Worm (Caenorhabditis elegans): Measurements from ENCODE around the gene str-33.

The str-33 gene

DNA sequence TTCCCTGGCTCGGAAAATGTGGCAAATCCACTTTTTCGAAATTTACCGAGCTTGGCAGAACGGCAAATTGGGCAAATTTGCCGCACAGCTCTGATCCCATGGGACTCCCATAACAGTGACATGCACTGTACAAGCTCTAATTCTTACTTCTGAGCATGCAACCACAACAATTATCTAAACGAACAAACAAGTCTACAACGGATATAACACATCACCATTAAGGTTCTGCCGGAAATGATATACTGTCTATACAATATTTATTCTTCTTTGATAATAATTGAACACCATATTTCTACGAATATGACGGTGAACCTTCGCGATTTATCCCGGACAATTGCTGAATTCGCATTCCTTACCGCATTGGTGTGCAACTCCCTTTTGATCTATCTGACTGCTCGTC, at the start of gene str-33:
Gene str-33, plus strand, starts transcription at position 301 of the 400 bp plus-strand sequence.
- TF ChIP-seq Y22D7AL.16 (tag; optimal IDR thresholded peaks at IDR 0.05) (no peak), nhr-11 (tag; optimal IDR thresholded peaks at IDR 0.05) (no peak), pros-1 (tag; optimal IDR thresholded peaks at IDR 0.05) (no peak), sox-4 (tag; optimal IDR thresholded peaks at IDR 0.05) (no peak), lin-11 (tag; optimal IDR thresholded peaks at IDR 0.05) (no peak), ztf-16 (tag; optimal IDR thresholded peaks at IDR 0.05) (no peak), lim-6 (tag; optimal IDR thresholded peaks at IDR 0.05) (no peak), dmd-4 (tag; optimal IDR thresholded peaks at IDR 0.05; ENCODE audit: borderline replicate concordance) (no peak), K09A11.1 (tag; optimal IDR thresholded peaks at IDR 0.05; ENCODE audit: insufficient read depth) (no peak), T23F11.4 (GFP tag; optimal IDR thresholded peaks at IDR 0.05) (no peak), nhr-232 (tag; optimal IDR thresholded peaks at IDR 0.05) (no peak), ceh-18 (tag; optimal IDR thresholded peaks at IDR 0.05) (no peak), ceh-34 (tag; optimal IDR thresholded peaks at IDR 0.05) (no peak), odd-2 (tag; optimal IDR thresholded peaks at IDR 0.05) (no peak), ref-2 (tag; optimal IDR thresholded peaks at IDR 0.05) (no peak)

DNA sequence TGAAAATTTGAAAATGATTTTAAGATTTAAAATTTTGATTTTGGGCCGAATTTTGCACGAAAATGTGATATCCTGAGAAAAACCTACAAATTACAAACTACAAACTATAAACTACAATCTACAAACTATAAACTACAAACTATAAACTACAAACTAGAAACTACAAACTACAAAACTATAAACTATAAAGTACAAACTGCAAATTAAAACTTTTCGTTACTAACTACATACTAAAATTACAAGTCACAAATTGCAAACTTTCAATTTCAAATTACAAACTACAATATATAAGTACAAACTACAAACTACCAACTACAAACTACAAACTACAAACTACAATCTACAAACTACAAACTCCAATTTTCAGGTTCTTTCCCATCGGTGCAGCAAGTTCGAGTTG, 44.8 kb upstream of the str-33 start:
- TF ChIP-seq ceh-19 (GFP tag; optimal IDR thresholded peaks at IDR 0.05) (no peak), pat-9 (tag; optimal IDR thresholded peaks at IDR 0.05) (no peak)

- TF ChIP-seq madf-2 (tag; optimal IDR thresholded peaks at IDR 0.05) (no peak), odd-2 (tag; optimal IDR thresholded peaks at IDR 0.05) (no peak), nhr-232 (tag; optimal IDR thresholded peaks at IDR 0.05) (no peak), hlh-8 (tag; optimal IDR thresholded peaks at IDR 0.05) (no peak)
Measured at ce11 chrV:2684227-2684626, 44.1 kb upstream of the str-33 start.

DNA sequence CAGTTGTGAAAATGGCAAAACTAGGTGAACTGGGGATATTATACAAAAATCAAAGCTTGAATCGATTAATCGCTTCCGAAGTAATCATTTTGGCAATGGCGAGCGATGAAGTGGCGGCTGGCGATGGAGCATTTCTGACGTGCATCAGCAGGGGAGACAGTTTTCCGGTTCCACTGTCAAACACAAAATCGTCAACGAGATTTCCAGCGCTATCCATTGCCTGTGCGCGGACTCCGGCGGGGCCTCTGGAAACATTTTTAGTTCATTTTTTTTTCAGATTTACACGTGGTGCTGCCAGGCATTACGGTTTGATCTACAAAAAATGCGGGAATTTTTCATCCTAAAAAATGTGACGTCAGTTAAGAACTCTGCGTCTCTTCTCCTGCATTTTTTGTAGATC, 39.8 kb upstream of the str-33 start:
- TF ChIP-seq zip-5 (tag; optimal IDR thresholded peaks at IDR 0.05) = no peak
- no peak for TF ChIP-seq ttx-3 (tag; optimal IDR thresholded peaks at IDR 0.05)
- no peak for TF ChIP-seq eyg-1 (tag; optimal IDR thresholded peaks at IDR 0.05)
- no peak for TF ChIP-seq K02D7.2 (tag; optimal IDR thresholded peaks at IDR 0.05)
- no peak for TF ChIP-seq dmd-4 (tag; optimal IDR thresholded peaks at IDR 0.05; ENCODE audit: borderline replicate concordance)
- TF ChIP-seq K09A11.1 (tag; optimal IDR thresholded peaks at IDR 0.05; ENCODE audit: insufficient read depth) = no peak
- TF ChIP-seq ztf-16 (tag; optimal IDR thresholded peaks at IDR 0.05) = no peak
- TF ChIP-seq hlh-13 (GFP tag; optimal IDR thresholded peaks at IDR 0.05) = no peak
- no peak for TF ChIP-seq ceh-2 (tag; optimal IDR thresholded peaks at IDR 0.05)
- no peak for TF ChIP-seq ama-1 (optimal IDR thresholded peaks at IDR 0.05)
- no peak for TF ChIP-seq npax-4 (tag; optimal IDR thresholded peaks at IDR 0.05)
- TF ChIP-seq ceh-19 (GFP tag; optimal IDR thresholded peaks at IDR 0.05) = no peak
- no peak for TF ChIP-seq unc-86 (tag; optimal IDR thresholded peaks at IDR 0.05)
- no peak for TF ChIP-seq unc-55 (GFP tag; optimal IDR thresholded peaks at IDR 0.05)

- TF ChIP-seq eyg-1 (tag; optimal IDR thresholded peaks at IDR 0.05) (no peak), pqm-1 (tag; optimal IDR thresholded peaks at IDR 0.05) (no peak), tbx-7 (tag; optimal IDR thresholded peaks at IDR 0.05) (no peak), pha-4 (tag; optimal IDR thresholded peaks at IDR 0.05) (no peak), pros-1 (tag; optimal IDR thresholded peaks at IDR 0.05) (no peak), tbx-2 (tag; optimal IDR thresholded peaks at IDR 0.05) (no peak), ceh-30 (tag; optimal IDR thresholded peaks at IDR 0.05) (no peak), hlh-15 (tag; optimal IDR thresholded peaks at IDR 0.05) (no peak), F13H6.1 (tag; optimal IDR thresholded peaks at IDR 0.05) (no peak), madf-2 (tag; optimal IDR thresholded peaks at IDR 0.05) (no peak), hlh-6 (tag; optimal IDR thresholded peaks at IDR 0.05) (no peak), unc-55 (GFP tag; optimal IDR thresholded peaks at IDR 0.05) (no peak), ceh-45 (GFP tag; IDR thresholded peaks at IDR 0.05) (no peak), sox-2 (GFP tag; IDR thresholded peaks at IDR 0.05) (no peak), lim-6 (tag; optimal IDR thresholded peaks at IDR 0.05) (no peak), hlh-30 (tag; optimal IDR thresholded peaks at IDR 0.05; ENCODE audit: insufficient read depth) (no peak), nfya-1 (tag; optimal IDR thresholded peaks at IDR 0.05) (no peak), rnt-1 (tag; optimal IDR thresholded peaks at IDR 0.05) (no peak), pax-1 (tag; optimal IDR thresholded peaks at IDR 0.05) (no peak), pag-3 (tag; optimal IDR thresholded peaks at IDR 0.05; ENCODE audit: borderline replicate concordance) (no peak)
Measured at ce11 chrV:2690478-2690877, 37.9 kb upstream of the str-33 start.

Measured in whole organism, late embryonic.